Worm (Caenorhabditis elegans) whole organism, L2 larva: ENCODE results near the gene F58A3.4.

ENCODE experiments used
- C34F6.9 ChIP-seq: fragments of 150-350 bp; optimal IDR thresholded peaks from 2 replicates; lab custom pipeline; 2014; ENCODE audit warnings: missing biosample characterization, missing genetic modification characterization
- F13H6.1 ChIP-seq: sonication (generic microtip); optimal IDR thresholded peaks from 2 replicates; lab custom pipeline; 2016; ENCODE audit warnings: missing genetic modification characterization, missing compliant biosample characterization
- R02D3.7 ChIP-seq: fragments of 150-350 bp; optimal IDR thresholded peaks from 2 replicates; lab custom pipeline; 2014; ENCODE audit warnings: missing biosample characterization, missing genetic modification characterization
- Y55F3AM.14 ChIP-seq: fragments of 200-800 bp; sonication (Bioruptor generic); optimal IDR thresholded peaks from 2 replicates; lab custom pipeline; 2018; ENCODE audit warnings: mild to moderate bottlenecking, missing genetic modification characterization, missing compliant biosample characterization
- alr-1 ChIP-seq: fragments of 150-350 bp; optimal IDR thresholded peaks from 2 replicates; lab custom pipeline; 2014; ENCODE audit warnings: missing biosample characterization, missing genetic modification characterization
- aly-2 ChIP-seq: fragments of 150-350 bp; optimal IDR thresholded peaks from 2 replicates; lab custom pipeline; 2014; ENCODE audit warnings: missing biosample characterization, missing genetic modification characterization
- blmp-1 ChIP-seq: sonication (generic microtip); optimal IDR thresholded peaks from 2 replicates; lab custom pipeline; 2017; ENCODE audit warnings: missing genetic modification characterization, mild to moderate bottlenecking, missing compliant biosample characterization, antibody characterized with exemption, moderate library complexity; ENCODE audit not compliant: insufficient read depth
- ceh-82 ChIP-seq: fragments of 150-350 bp; optimal IDR thresholded peaks from 2 replicates; lab custom pipeline; 2014; ENCODE audit warnings: missing biosample characterization, missing genetic modification characterization
- crh-2 ChIP-seq: sonication (generic microtip); optimal IDR thresholded peaks from 2 replicates; lab custom pipeline; 2017; ENCODE audit warnings: missing biosample characterization, missing genetic modification characterization
- dmd-4 ChIP-seq: sonication (generic microtip); optimal IDR thresholded peaks from 2 replicates; lab custom pipeline; 2017; ENCODE audit warnings: missing biosample characterization, missing genetic modification characterization
- egl-27 ChIP-seq: sonication (generic microtip); optimal IDR thresholded peaks from 3 replicates; lab custom pipeline; 2017; ENCODE audit warnings: missing biosample characterization, missing genetic modification reagents, missing genetic modification characterization
- elt-3 ChIP-seq: sonication (generic microtip); optimal IDR thresholded peaks from 2 replicates; lab custom pipeline; 2017; ENCODE audit warnings: missing biosample characterization, missing genetic modification characterization
- fos-1 ChIP-seq: fragments of 150-350 bp; optimal IDR thresholded peaks from 2 replicates; lab custom pipeline; 2014; ENCODE audit warnings: missing biosample characterization, missing genetic modification characterization
- lin-13 ChIP-seq: fragments of 150-350 bp; optimal IDR thresholded peaks from 2 replicates; lab custom pipeline; 2014; ENCODE audit warnings: missing biosample characterization, missing genetic modification reagents, missing genetic modification characterization
- lin-39 ChIP-seq: fragments of 150-350 bp; optimal IDR thresholded peaks from 2 replicates; lab custom pipeline; 2014; ENCODE audit warnings: missing biosample characterization, missing genetic modification reagents, missing genetic modification characterization
- lsy-2 ChIP-seq, 2 experiments: fragments of 150-350 bp in 1 of 2; sonication (generic microtip) in 1 of 2; optimal IDR thresholded peaks; 2 replicates each; lab custom pipeline; 2014 to 2017; ENCODE audit warnings: missing biosample characterization in 2 of 2, missing genetic modification characterization in 2 of 2
- mab-5 ChIP-seq: fragments of 150-350 bp; optimal IDR thresholded peaks from 2 replicates; lab custom pipeline; 2014; ENCODE audit warnings: missing biosample characterization, missing genetic modification characterization
- mdl-1 ChIP-seq, 2 experiments: fragments of 150-350 bp in 1 of 2; sonication (generic microtip) in 1 of 2; optimal IDR thresholded peaks; 2 replicates each; lab custom pipeline; 2017; ENCODE audit warnings: missing biosample characterization in 2 of 2, missing genetic modification characterization in 2 of 2
- nhr-11 ChIP-seq: fragments of 150-350 bp; optimal IDR thresholded peaks from 2 replicates; lab custom pipeline; 2014; ENCODE audit warnings: missing biosample characterization, missing genetic modification characterization
- nhr-129 ChIP-seq: fragments of 150-350 bp; optimal IDR thresholded peaks from 2 replicates; lab custom pipeline; 2014; ENCODE audit warnings: missing biosample characterization, missing genetic modification characterization
- nhr-21 ChIP-seq: fragments of 150-350 bp; optimal IDR thresholded peaks from 2 replicates; lab custom pipeline; 2014; ENCODE audit warnings: missing biosample characterization, missing genetic modification characterization
- nhr-23 ChIP-seq: fragments of 150-350 bp; optimal IDR thresholded peaks from 2 replicates; lab custom pipeline; 2014; ENCODE audit warnings: missing biosample characterization, missing genetic modification reagents, missing genetic modification characterization
- nhr-25 ChIP-seq: fragments of 150-350 bp; sonication (generic microtip); optimal IDR thresholded peaks from 3 replicates; lab custom pipeline; 2014; ENCODE audit warnings: missing biosample characterization, missing genetic modification characterization
- nhr-6 ChIP-seq: fragments of 150-350 bp; optimal IDR thresholded peaks from 2 replicates; lab custom pipeline; 2014; ENCODE audit warnings: missing biosample characterization, missing genetic modification characterization
- sem-4 ChIP-seq: fragments of 150-350 bp; optimal IDR thresholded peaks from 2 replicates; lab custom pipeline; 2014; ENCODE audit warnings: missing biosample characterization, missing genetic modification reagents, missing genetic modification characterization
- sma-9 ChIP-seq, 2 experiments: fragments of 150-350 bp in 1 of 2; sonication (generic microtip) in 1 of 2; optimal IDR thresholded peaks; 2 replicates each; lab custom pipeline; 2014 to 2016; ENCODE audit warnings: missing genetic modification characterization in 2 of 2, mild to moderate bottlenecking in 1 of 2, missing biosample characterization in 1 of 2, missing compliant biosample characterization in 1 of 2, missing genetic modification reagents in 1 of 2, moderate library complexity in 1 of 2
- snpc-4 ChIP-seq: fragments of 150-350 bp; optimal IDR thresholded peaks from 2 replicates; lab custom pipeline; 2014; ENCODE audit warnings: missing biosample characterization, missing genetic modification characterization
- unc-55 ChIP-seq: fragments of 150-350 bp; sonication (generic microtip); optimal IDR thresholded peaks from 3 replicates; lab custom pipeline; 2014; ENCODE audit warnings: missing biosample characterization, missing genetic modification reagents, missing genetic modification characterization
- unc-62 ChIP-seq: fragments of 150-350 bp; optimal IDR thresholded peaks from 2 replicates; lab custom pipeline; 2014; ENCODE audit warnings: missing biosample characterization, missing genetic modification reagents, missing genetic modification characterization
- zag-1 ChIP-seq: fragments of 150-350 bp; optimal IDR thresholded peaks from 2 replicates; lab custom pipeline; 2014; ENCODE audit warnings: missing biosample characterization, missing genetic modification characterization
- ztf-1 ChIP-seq: fragments of 200-800 bp; sonication (Bioruptor generic); conservative IDR thresholded peaks from 2 replicates; pipeline ENCODE4 v1.3.6; 2022; ENCODE audit warnings: missing genetic modification characterization, missing compliant biosample characterization
- ztf-4 ChIP-seq: fragments of 150-350 bp; optimal IDR thresholded peaks from 2 replicates; lab custom pipeline; 2014; ENCODE audit warnings: missing biosample characterization, missing genetic modification characterization

F58A3.4 gene

ce11 chrX:11036114-11037087, 25.9 kb upstream of the F58A3.4 start:
- TF ChIP-seq blmp-1 (tag; lab: Kevin White, UChicago) (peak; percentile 89), ztf-1 (GFP tag; lab: Robert Waterston, UW) (no peak), sma-9 (GFP tag; optimal IDR thresholded peaks at IDR 0.05; lab: Kevin White, UChicago) (peak; percentile 26), sma-9 (tag; optimal IDR thresholded peaks at IDR 0.05; lab: Kevin White, UChicago) (no peak), crh-2 (peak; percentile 75), sem-4 (peak; percentile 34), nhr-21 (peak; percentile 35), fos-1 (peak; percentile 59), mdl-1 (tag; optimal IDR thresholded peaks at IDR 0.05; lab: Kevin White, UChicago) (peak in 1 of 2 experiments; percentile 0), F13H6.1 (peak; percentile 36), nhr-23 (tag; lab: Kevin White, UChicago) (no peak)

ce11 chrX:11035563-11035962, 25.1 kb upstream of the F58A3.4 start:
- TF ChIP-seq nhr-21 (no peak), nhr-129 (tag; lab: Kevin White, UChicago) (peak; percentile 16), nhr-6 (tag; lab: Kevin White, UChicago) (peak; percentile 5), C34F6.9 (peak; percentile 25), sma-9 (GFP tag; optimal IDR thresholded peaks at IDR 0.05; lab: Kevin White, UChicago) (peak; percentile 50), sma-9 (tag; optimal IDR thresholded peaks at IDR 0.05; lab: Kevin White, UChicago) (no peak), lin-13 (no peak), mab-5 (tag; lab: Kevin White, UChicago) (peak; percentile 28), lsy-2 (tag; optimal IDR thresholded peaks at IDR 0.05; lab: Kevin White, UChicago) (peak in 1 of 2 experiments; percentile 9), F13H6.1 (peak; percentile 74)

ce11 chrX:11034430-11035117, 24.1 kb upstream of the F58A3.4 start:
- TF ChIP-seq blmp-1 (tag; lab: Kevin White, UChicago) (no peak), mab-5 (tag; lab: Kevin White, UChicago) (peak; percentile 50), mdl-1 (tag; optimal IDR thresholded peaks at IDR 0.05; lab: Kevin White, UChicago) (no peak), F13H6.1 (peak; percentile 60), egl-27 (peak; percentile 34), unc-55 (GFP tag; lab: Kevin White, UChicago) (peak; percentile 6), aly-2 (tag; lab: Kevin White, UChicago) (no peak), C34F6.9 (peak; percentile 63), nhr-11 (tag; lab: Kevin White, UChicago) (no peak), alr-1 (no peak), Y55F3AM.14 (GFP tag; lab: Kevin White, UChicago) (peak; percentile 24), lin-13 (peak; percentile 0), snpc-4 (tag; lab: Kevin White, UChicago) (no peak), lsy-2 (tag; optimal IDR thresholded peaks at IDR 0.05; lab: Kevin White, UChicago) (peak in 1 of 2 experiments; percentile 42), unc-62 (GFP tag; lab: Kevin White, UChicago) (no peak), sem-4 (peak; percentile 25), ztf-4 (tag; lab: Kevin White, UChicago) (no peak), nhr-129 (tag; lab: Kevin White, UChicago) (peak; percentile 63), lin-39 (tag; lab: Kevin White, UChicago) (no peak), sma-9 (GFP tag; optimal IDR thresholded peaks at IDR 0.05; lab: Kevin White, UChicago) (peak; percentile 29), sma-9 (tag; optimal IDR thresholded peaks at IDR 0.05; lab: Kevin White, UChicago) (no peak), nhr-21 (no peak), crh-2 (peak; percentile 68), nhr-25 (tag; lab: Kevin White, UChicago) (no peak)

ce11 chrX:11033952-11034287, 23.5 kb upstream of the F58A3.4 start:
- no peak for TF ChIP-seq R02D3.7
- TF ChIP-seq unc-62 (GFP tag; lab: Kevin White, UChicago): no peak
- no peak for TF ChIP-seq ceh-82
- no peak for TF ChIP-seq crh-2
- no peak for TF ChIP-seq mdl-1 (tag; optimal IDR thresholded peaks at IDR 0.05; lab: Kevin White, UChicago)
- no peak for TF ChIP-seq C34F6.9
- TF ChIP-seq elt-3 (tag; lab: Kevin White, UChicago): no peak
- no peak for TF ChIP-seq ztf-4 (tag; lab: Kevin White, UChicago)
- no peak for TF ChIP-seq dmd-4 (tag; lab: Kevin White, UChicago)
- no peak for TF ChIP-seq alr-1
- TF ChIP-seq zag-1 (tag; lab: Kevin White, UChicago): no peak
- TF ChIP-seq Y55F3AM.14 (GFP tag; lab: Kevin White, UChicago): no peak
- TF ChIP-seq nhr-21: no peak
- no peak for TF ChIP-seq lin-39 (tag; lab: Kevin White, UChicago)
- no peak for TF ChIP-seq sem-4
